Fruit fly (Drosophila melanogaster): ENCODE results near the gene CG7017.

CG7017 gene

DNA sequence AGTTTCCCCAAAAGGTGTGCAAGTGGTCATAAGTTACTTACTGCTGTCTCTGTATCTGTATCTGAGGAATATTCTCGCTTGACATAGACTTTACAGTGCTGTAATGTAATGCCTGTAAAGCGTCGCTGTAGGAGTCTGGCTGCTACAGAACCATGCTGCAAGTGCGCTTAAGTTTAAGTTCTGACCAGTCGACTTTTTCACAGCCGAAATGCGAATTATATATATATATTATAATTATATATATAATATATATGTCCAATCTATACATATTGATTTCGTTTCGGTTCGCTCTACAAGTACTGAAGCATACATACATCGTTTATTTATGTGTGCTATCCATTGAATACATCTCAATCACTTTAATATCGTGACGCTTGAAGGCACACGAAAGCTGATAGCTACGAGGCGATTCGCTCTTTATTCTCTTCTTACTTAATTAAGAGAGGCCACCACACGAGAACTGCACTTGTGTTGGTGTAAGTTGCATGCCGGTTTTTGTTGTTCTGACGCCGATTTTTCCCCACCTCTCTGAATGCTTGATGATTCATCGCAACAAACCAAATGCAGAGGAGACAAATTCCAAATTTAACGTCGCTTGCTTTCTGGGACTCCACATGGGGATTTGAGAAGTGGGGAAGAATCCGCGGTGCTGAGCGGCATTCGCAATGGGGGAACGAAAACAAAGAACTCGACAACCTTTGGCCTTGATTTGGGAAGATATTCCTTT is 25.5 kb downstream of the CG7017 start (continued):
- TF ChIP-seq pzg (GFP tag; optimal IDR thresholded peaks at IDR 0.05) (peak; percentile 7), vvl (GFP tag; IDR thresholded peaks at IDR 0.05) (0 out of 2 replicates have a peak, but pooled peaks have one; percentile 0), CG15601 (tag; optimal IDR thresholded peaks at IDR 0.05) (peak; percentile 61), nmo (GFP tag; optimal IDR thresholded peaks at IDR 0.05) (peak; percentile 65)

DNA sequence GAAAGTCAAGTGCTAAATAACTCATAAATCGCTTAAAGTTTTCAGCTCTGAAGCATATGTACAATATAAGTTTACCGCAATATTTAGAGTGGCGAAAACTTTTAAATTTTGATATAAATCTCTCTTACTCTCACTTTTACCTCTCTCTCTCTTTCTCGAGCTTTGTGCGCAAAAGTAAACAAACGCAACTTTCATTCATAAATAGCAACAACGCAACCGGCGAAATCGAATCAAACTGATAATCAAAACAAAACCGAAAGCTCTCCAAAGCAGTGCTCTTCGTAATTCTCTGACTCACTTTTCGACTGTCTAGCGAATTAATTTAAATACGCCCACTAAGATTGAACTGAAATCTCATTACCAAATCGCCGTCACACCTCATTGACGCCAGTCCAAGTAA is 26.0 kb downstream of the CG7017 start:
- TF ChIP-seq Trl (optimal IDR thresholded peaks at IDR 0.05): peak; percentile 35 to 58
- no peak for TF ChIP-seq Trl (GFP tag; optimal IDR thresholded peaks at IDR 0.05)
- peak; percentile 9; the same call in 1 of the 2 replicates for TF ChIP-seq vvl (GFP tag; IDR thresholded peaks at IDR 0.05)
- TF ChIP-seq dysf (GFP tag; IDR thresholded peaks at IDR 0.05): no peak
- 0 out of 3 replicates have a peak, but pooled peaks have one; percentile 27 for TF ChIP-seq sr (GFP tag; IDR thresholded peaks at IDR 0.05)
- TF ChIP-seq pfk (GFP tag; optimal IDR thresholded peaks at IDR 0.05): no peak
- TF ChIP-seq exex (tag; optimal IDR thresholded peaks at IDR 0.05): peak; percentile 6
- peak; percentile 32 for TF ChIP-seq Blimp-1 (GFP tag; optimal IDR thresholded peaks at IDR 0.05)
- TF ChIP-seq bsh (GFP tag; optimal IDR thresholded peaks at IDR 0.05): no peak
- TF ChIP-seq grn (GFP tag; optimal IDR thresholded peaks at IDR 0.05): peak; percentile 60
- 0 out of 4 replicates have a peak, but pooled peaks have one; percentile 47 for TF ChIP-seq chinmo (GFP tag; IDR thresholded peaks at IDR 0.05; ENCODE audit: partially characterized antibody)
- peak in 1 of 2 experiments; percentile 42 for TF ChIP-seq Pdp1 (GFP tag; optimal IDR thresholded peaks at IDR 0.05)
- TF ChIP-seq H2.0 (GFP tag; IDR thresholded peaks at IDR 0.05): no peak

DNA sequence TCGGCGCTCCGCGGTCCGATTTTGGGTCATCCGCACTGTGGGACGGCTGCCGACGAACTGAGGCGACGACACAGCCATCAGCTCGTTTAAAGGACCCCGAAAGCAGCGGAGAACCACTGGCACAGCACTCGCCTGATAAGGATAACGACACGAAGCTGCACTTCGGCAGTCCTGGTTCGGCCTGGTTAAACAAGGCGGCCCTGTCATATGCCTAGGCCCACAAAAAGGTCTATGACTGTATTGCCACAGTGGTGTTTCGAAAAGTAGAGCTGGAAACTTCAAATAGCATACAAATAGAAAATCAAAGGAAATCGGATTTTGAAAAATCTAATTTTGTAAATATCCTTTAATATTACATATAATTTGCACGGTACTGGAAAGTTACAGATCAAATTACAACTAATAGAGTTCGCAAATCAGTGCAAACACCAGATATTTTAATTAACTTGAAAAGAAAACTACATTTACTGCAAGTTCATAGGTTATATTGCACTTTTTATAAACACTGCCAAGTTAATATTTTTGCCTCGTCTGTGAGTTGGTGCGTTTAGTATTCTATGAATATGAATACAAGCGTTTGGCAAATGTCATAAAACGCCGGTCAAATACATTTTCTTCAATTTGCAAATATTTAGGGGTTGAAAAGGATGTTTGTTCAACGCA is 26.6 kb downstream of the CG7017 start:
- TF ChIP-seq CG32772 (GFP tag; IDR thresholded peaks at IDR 0.05) (no peak), CG33557 (GFP tag; optimal IDR thresholded peaks at IDR 0.05) (no peak), Nf-YC (tag; optimal IDR thresholded peaks at IDR 0.05) (no peak), croc (GFP tag; conservative IDR thresholded peaks at IDR 0.05) (no peak), caup (GFP tag; optimal IDR thresholded peaks at IDR 0.05; ENCODE audit: severe bottlenecking) (peak; percentile 71), bab2 (GFP tag; optimal IDR thresholded peaks at IDR 0.05) (peak; percentile 10), CG14050 (GFP tag; IDR thresholded peaks at IDR 0.05) (peak; percentile 32; the same call in 1 of the 3 replicates), ab (GFP tag; optimal IDR thresholded peaks at IDR 0.05) (no peak), CG9797 (GFP tag; optimal IDR thresholded peaks at IDR 0.05) (no peak), gsb (GFP tag; IDR thresholded peaks at IDR 0.05) (no peak), Bdp1 (GFP tag; optimal IDR thresholded peaks at IDR 0.05) (peak; percentile 16), Taf1 (GFP tag; IDR thresholded peaks at IDR 0.05) (no peak; the same call in 1 of the 2 replicates), grau (tag; optimal IDR thresholded peaks at IDR 0.05) (peak; percentile 82), CG9215 (GFP tag; IDR thresholded peaks at IDR 0.05) (no peak; the same call in 1 of the 2 replicates), unc-4 (GFP tag; IDR thresholded peaks at IDR 0.05; ENCODE audit: partially characterized antibody) (no peak), fru (optimal IDR thresholded peaks at IDR 0.05) (no peak), mirr (GFP tag; optimal IDR thresholded peaks at IDR 0.05) (no peak), az2 (GFP tag; optimal IDR thresholded peaks at IDR 0.05) (peak; percentile 40), Optix (GFP tag; IDR thresholded peaks at IDR 0.05) (peak; percentile 20; the same call in 1 of the 3 replicates), CG13894 (tag; optimal IDR thresholded peaks at IDR 0.05) (peak; percentile 56), CG7357 (GFP tag; IDR thresholded peaks at IDR 0.05) (no peak), her (GFP tag; optimal IDR thresholded peaks at IDR 0.05) (peak; percentile 13), hth (optimal IDR thresholded peaks at IDR 0.05) (no peak), gcm2 (GFP tag; optimal IDR thresholded peaks at IDR 0.05) (peak; percentile 29), H2.0 (GFP tag; IDR thresholded peaks at IDR 0.05) (peak; percentile 61), MESR4 (GFP tag; optimal IDR thresholded peaks at IDR 0.05) (no peak), slp2 (GFP tag; optimal IDR thresholded peaks at IDR 0.05) (no peak), PHDP (tag; optimal IDR thresholded peaks at IDR 0.05) (peak; percentile 63), CG1529 (GFP tag; optimal IDR thresholded peaks at IDR 0.05) (no peak), CG7839 (tag; optimal IDR thresholded peaks at IDR 0.05) (peak; percentile 75), MTF-1 (GFP tag; optimal IDR thresholded peaks at IDR 0.05; ENCODE audit: borderline replicate concordance) (no peak)

Measured in whole organism, embryonic.